Fruit fly (Drosophila melanogaster): Measurements from ENCODE around the gene Hyls1.

Hyls1 gene

DNA sequence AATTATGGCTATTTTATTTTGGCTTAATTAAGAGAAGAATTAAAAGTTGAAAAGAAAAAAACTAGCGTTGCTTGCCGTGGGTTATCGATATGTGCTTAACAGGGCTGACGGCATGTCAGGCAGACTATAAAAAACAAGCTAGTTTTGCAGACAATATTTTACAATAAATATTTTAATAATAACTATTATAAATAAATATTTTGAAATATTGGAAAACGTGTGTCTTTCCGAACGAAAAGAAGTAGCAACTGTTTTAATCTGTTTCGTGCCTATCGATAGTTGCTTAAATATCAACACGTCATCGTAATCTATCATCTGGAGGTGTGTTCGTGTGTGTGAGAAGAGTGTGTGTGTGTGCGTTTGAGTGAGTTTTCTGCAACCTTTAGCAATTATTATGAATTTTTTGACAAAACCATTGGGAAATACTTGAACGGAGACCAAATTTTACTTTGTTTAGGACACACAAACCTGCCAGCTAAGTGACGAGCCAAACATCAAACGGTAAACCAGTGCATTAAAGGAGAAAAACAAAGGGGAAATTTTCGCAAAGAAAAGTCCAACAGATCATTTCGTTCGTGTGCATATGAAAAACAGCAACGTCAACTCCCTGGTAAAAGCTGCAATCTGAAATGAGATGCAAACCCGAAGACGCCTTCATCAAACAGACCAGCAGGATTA lies 45.3 kb downstream of the Hyls1 start, which contains the start of the genes CG5861 and Syx5 (continued):
- TF ChIP-seq kay (GFP tag; optimal IDR thresholded peaks at IDR 0.05) (peak; percentile 23), sisA (GFP tag; IDR thresholded peaks at IDR 0.05) (peak; percentile 46), CG32532 (GFP tag; IDR thresholded peaks at IDR 0.05) (peak; percentile 78; the same call in 1 of the 2 replicates), danr (GFP tag; IDR thresholded peaks at IDR 0.05) (no peak), Hr78 (GFP tag; optimal IDR thresholded peaks at IDR 0.05) (peak in 1 of 2 experiments; percentile 18), grn (GFP tag; optimal IDR thresholded peaks at IDR 0.05) (peak; percentile 89), Ets97D (GFP tag; optimal IDR thresholded peaks at IDR 0.05) (peak; percentile 32), p53 (GFP tag; optimal IDR thresholded peaks at IDR 0.05) (no peak), Fer1 (GFP tag; optimal IDR thresholded peaks at IDR 0.05) (peak; percentile 73), CG11723 (GFP tag; optimal IDR thresholded peaks at IDR 0.05) (peak; percentile 25), nmo (GFP tag; optimal IDR thresholded peaks at IDR 0.05) (peak; percentile 72), klu (GFP tag; IDR thresholded peaks at IDR 0.05) (no peak), Abd-B (GFP tag; optimal IDR thresholded peaks at IDR 0.05) (no peak), Myb (GFP tag; optimal IDR thresholded peaks at IDR 0.05) (no peak), Poxn (GFP tag; IDR thresholded peaks at IDR 0.05) (no peak), pzg (GFP tag; optimal IDR thresholded peaks at IDR 0.05) (peak; percentile 68), CG1233 (GFP tag; optimal IDR thresholded peaks at IDR 0.05) (peak; percentile 29), lov (optimal IDR thresholded peaks at IDR 0.05) (no peak), lov (GFP tag; IDR thresholded peaks at IDR 0.05) (no peak), CG7745 (tag; optimal IDR thresholded peaks at IDR 0.05) (peak; percentile 80), CG31388 (GFP tag; optimal IDR thresholded peaks at IDR 0.05) (no peak), CG11398 (GFP tag; optimal IDR thresholded peaks at IDR 0.05) (no peak), CG7839 (tag; optimal IDR thresholded peaks at IDR 0.05) (no peak), GATAe (GFP tag; conservative IDR thresholded peaks at IDR 0.05) (0 out of 2 replicates have a peak, but pooled peaks have one; percentile 30), kah (GFP tag; optimal IDR thresholded peaks at IDR 0.05) (no peak), repo (GFP tag; optimal IDR thresholded peaks at IDR 0.05) (no peak), CG1792 (GFP tag; optimal IDR thresholded peaks at IDR 0.05) (no peak), CG3838 (GFP tag; optimal IDR thresholded peaks at IDR 0.05) (no peak), ara (GFP tag; IDR thresholded peaks at IDR 0.05) (no peak), CG43689 (GFP tag; IDR thresholded peaks at IDR 0.05) (no peak), onecut (GFP tag; IDR thresholded peaks at IDR 0.05) (no peak), gro (GFP tag; optimal IDR thresholded peaks at IDR 0.05) (no peak), en (GFP tag; optimal IDR thresholded peaks at IDR 0.05) (no peak), CG16779 (GFP tag; IDR thresholded peaks at IDR 0.05) (no peak), CG12391 (tag; optimal IDR thresholded peaks at IDR 0.05) (peak; percentile 82), Dfd (GFP tag; optimal IDR thresholded peaks at IDR 0.05) (no peak), CG10209 (GFP tag; optimal IDR thresholded peaks at IDR 0.05) (peak; percentile 19)

DNA sequence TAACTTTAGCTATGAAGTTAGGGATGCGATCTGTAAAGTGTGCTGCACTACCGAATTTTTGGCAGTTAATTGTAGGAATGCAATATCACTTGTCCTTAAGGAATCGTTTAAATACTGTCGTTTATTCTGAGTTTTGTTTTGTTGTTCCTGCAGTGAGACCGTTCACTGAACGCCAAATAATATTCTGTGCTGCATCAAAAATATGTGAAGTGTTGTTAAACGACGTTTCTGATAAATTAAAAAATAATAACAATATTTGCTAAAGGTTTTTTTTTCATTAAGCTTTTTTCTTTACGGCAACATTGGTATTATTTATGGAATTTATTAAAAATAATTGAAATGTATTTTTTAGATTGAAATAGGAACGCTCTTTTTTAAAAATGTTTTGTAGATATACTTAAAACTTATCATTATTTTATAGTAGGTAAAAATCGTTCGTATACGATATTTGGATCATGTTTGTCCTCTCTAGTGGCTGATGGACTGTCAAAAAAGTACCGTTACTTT lies 49.6 kb downstream of the Hyls1 start, which contains the start of gene GMF:
TSS of gene GMF (minus strand) at position 182 of the 507 bp plus-strand sequence.
- no peak for TF ChIP-seq CG6689 (GFP tag; IDR thresholded peaks at IDR 0.05)
- TF ChIP-seq CG8478 (optimal IDR thresholded peaks at IDR 0.05) = no peak
- peak; percentile 25 for TF ChIP-seq Hmx (GFP tag; optimal IDR thresholded peaks at IDR 0.05)
- peak; percentile 6 for TF ChIP-seq Bteb2 (GFP tag; optimal IDR thresholded peaks at IDR 0.05)
- no peak for TF ChIP-seq kah (GFP tag; optimal IDR thresholded peaks at IDR 0.05)
- no peak for TF ChIP-seq Sry-β (GFP tag; optimal IDR thresholded peaks at IDR 0.05)
- no peak for TF ChIP-seq bowl (GFP tag; IDR thresholded peaks at IDR 0.05)
- no peak for TF ChIP-seq Lpt (GFP tag; optimal IDR thresholded peaks at IDR 0.05)
- TF ChIP-seq fd3F (GFP tag; optimal IDR thresholded peaks at IDR 0.05) = no peak
- no peak for TF ChIP-seq slou (GFP tag; optimal IDR thresholded peaks at IDR 0.05)
- TF ChIP-seq klu (GFP tag; IDR thresholded peaks at IDR 0.05) = no peak
- no peak for TF ChIP-seq CG10565 (GFP tag; optimal IDR thresholded peaks at IDR 0.05)
- TF ChIP-seq CG1792 (GFP tag; optimal IDR thresholded peaks at IDR 0.05) = no peak
- TF ChIP-seq Mrtf (GFP tag; IDR thresholded peaks at IDR 0.05) = no peak
- peak; percentile 45 for TF ChIP-seq lilli (GFP tag; optimal IDR thresholded peaks at IDR 0.05)
- TF ChIP-seq NC2β (GFP tag; optimal IDR thresholded peaks at IDR 0.05) = peak; percentile 38
- no peak for TF ChIP-seq pros (GFP tag; optimal IDR thresholded peaks at IDR 0.05)
- TF ChIP-seq H15 (GFP tag; IDR thresholded peaks at IDR 0.05) = no peak
- TF ChIP-seq chm (GFP tag; IDR thresholded peaks at IDR 0.05) = no peak
